Fruit fly (Drosophila melanogaster) whole organism, larva: ENCODE data around the gene uncNacbeta.
A peak's percentile ranks its signal among the peaks of the same experiment; 100 is the strongest.

Experiments
- noc ChIP-seq: fragments of 200-800 bp; sonication (Bioruptor generic); optimal IDR thresholded peaks from 3 replicates; lab custom pipeline; 2019; ENCODE audit warnings: missing biosample characterization, mild to moderate bottlenecking, missing genetic modification characterization, moderate library complexity

The uncNacbeta gene

DNA sequence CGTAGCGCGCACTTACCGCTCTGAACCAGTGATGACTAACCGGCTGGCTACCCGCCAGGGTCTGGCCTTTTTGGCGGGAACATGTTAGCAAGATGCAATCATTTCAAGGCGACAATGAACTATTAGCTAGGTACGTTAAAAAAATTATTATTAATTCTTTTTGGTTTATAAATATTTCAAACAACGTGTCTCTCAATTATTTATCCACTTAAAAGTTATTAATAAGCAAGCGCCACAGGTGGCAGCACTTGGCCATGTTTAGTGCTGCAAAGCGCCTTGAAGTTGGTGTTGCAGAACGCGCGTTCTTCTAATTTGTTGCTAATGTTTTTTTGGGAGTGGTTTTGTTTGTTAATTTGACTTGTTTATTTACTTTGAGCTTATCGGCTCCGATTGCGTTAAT is 10.6 kb upstream of the uncNacbeta start, which contains the start of the genes Ipk2 and cold:
Ipk2 (minus strand) TSS at position 39 of the 400 bp plus-strand sequence.
cold (plus strand) TSS at position 66 of the 400 bp plus-strand sequence.
- peak; percentile 84 for TF ChIP-seq noc (tag; lab: Kevin White, UChicago)

DNA sequence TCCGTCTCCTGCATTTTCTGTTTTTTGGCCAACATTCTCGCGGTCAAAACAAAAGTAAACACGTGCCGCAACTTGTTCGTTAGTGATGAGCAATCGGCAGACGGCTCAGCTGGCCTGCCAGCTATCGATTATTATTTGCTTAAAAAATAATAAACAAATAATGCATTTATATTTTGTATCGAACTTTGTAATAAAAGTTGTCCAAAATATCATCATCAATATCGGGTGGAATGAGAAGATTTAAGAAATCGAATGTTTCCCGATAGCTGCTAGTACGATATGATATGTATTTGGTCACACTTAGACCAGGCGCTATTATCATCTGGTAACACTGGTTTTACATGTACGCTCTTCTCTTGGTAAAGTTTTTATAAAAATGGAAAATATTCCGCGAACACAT is 4.4 kb upstream of the uncNacbeta start, which contains the start of the genes Nle and Sf3b1:
Nle (minus strand) TSS at position 92 of the 400 bp plus-strand sequence.
Sf3b1 (plus strand) TSS at position 311 of the 400 bp plus-strand sequence.
- TF ChIP-seq noc (tag; lab: Kevin White, UChicago): no peak

dm6 chr2L:563314-563713 is 305 bp downstream of the uncNacbeta start:
- no peak for TF ChIP-seq noc (tag; lab: Kevin White, UChicago)

dm6 chr2L:559770-560567 is 3.6 kb downstream of the uncNacbeta start, which contains the start of gene rempA:
Gene rempA, minus strand, starts transcription at chr2L:560310.
- no peak for TF ChIP-seq noc (tag; lab: Kevin White, UChicago)

dm6 chr2L:559311-559710 is 4.3 kb downstream of the uncNacbeta start, which contains the start of gene Tspo:
Gene Tspo, plus strand, starts transcription at chr2L:559612.
- TF ChIP-seq noc (tag; lab: Kevin White, UChicago): peak; percentile 11

- TF ChIP-seq noc (tag; lab: Kevin White, UChicago): no peak
These were observed 11.1 kb downstream of the uncNacbeta start, which contains the start of gene Ets21C for dm6 chr2L:552432-552929. Gene Ets21C, minus strand, starts transcription at chr2L:552923.

DNA sequence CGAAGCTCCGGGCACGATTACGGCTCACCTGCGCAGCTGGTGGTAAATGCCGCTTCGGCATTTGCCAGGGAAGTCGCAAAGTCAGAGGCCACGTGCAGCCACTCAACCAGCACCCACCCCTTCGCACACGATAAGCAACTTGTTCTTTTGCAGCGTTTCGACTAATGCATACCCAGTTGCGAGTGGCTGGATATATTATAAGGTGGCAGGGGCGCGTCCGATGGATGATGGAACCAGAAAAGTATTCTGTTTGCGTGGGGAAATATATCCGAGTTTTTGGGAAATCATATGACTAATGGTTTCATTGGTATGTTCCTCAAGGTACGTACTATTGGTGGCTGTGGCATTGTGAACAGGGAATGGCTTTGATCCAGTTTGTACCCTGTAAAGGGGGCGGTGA is 14.0 kb downstream of the uncNacbeta start:
- TF ChIP-seq noc (tag; lab: Kevin White, UChicago): no peak

DNA sequence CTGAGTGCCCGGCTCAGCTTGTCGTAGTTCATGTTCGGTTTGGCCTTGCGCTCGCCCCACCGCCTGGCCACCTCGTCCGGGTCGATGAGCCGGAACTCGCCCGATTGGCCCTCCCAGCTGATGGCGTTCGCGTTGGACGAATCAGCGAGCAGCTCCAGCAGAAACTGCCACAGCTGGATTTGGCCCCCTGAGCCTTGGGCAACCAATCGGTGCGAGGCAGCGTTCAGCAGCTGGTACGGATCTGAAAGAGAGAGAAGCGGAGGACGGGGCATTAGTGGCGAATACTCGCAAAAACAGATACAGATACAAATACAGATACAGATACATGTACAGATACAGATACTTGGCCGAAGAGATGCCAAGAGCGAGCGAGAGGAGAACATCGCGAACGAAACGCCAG is 15.6 kb downstream of the uncNacbeta start:
- no peak for TF ChIP-seq noc (tag; lab: Kevin White, UChicago)

dm6 chr2L:544444-545179 is 19.0 kb downstream of the uncNacbeta start, which contains the start of the genes Spp and nAChRbeta3:
Gene Spp, minus strand, starts transcription at chr2L:544653.
Gene nAChRbeta3, plus strand, starts transcription at chr2L:545129.
- no peak for TF ChIP-seq noc (tag; lab: Kevin White, UChicago)

- TF ChIP-seq noc (tag; lab: Kevin White, UChicago): no peak
These were observed 19.8 kb downstream of the uncNacbeta start for dm6 chr2L:543799-544198.

- no peak for TF ChIP-seq noc (tag; lab: Kevin White, UChicago)
These were observed 21.2 kb downstream of the uncNacbeta start, which contains the start of gene lwr for dm6 chr2L:542338-542967. Gene lwr, minus strand, starts transcription at chr2L:542580.

dm6 chr2L:540572-541210 is 22.9 kb downstream of the uncNacbeta start:
- no peak for TF ChIP-seq noc (tag; lab: Kevin White, UChicago)

DNA sequence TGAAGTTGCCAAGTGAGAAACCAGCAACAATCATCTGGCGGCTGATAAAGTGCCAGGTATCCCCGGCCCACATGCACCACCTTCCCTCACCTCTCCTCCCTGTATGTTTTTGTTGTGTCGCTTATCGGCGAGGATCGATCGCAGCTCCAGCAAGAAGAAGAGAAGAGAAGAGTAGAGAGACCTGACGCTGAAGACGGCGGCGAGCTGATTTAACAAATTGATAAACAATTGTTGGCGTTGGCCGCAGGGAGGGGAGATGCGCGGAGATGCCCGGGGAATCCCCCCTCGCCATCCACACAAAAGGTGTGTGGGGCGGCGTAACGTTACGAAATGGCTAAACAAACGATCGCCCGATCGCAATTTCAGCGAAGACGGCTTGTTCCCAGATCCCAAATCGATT is 29.9 kb downstream of the uncNacbeta start:
- no peak for TF ChIP-seq noc (tag; lab: Kevin White, UChicago)

dm6 chr2L:530245-530644 is 33.4 kb downstream of the uncNacbeta start:
- TF ChIP-seq noc (tag; lab: Kevin White, UChicago): no peak

dm6 chr2L:527689-528088 is 35.9 kb downstream of the uncNacbeta start:
- TF ChIP-seq noc (tag; lab: Kevin White, UChicago): no peak
